Worm (Caenorhabditis elegans): Measurements from ENCODE around the gene C49F8.3.

C49F8.3 gene

DNA sequence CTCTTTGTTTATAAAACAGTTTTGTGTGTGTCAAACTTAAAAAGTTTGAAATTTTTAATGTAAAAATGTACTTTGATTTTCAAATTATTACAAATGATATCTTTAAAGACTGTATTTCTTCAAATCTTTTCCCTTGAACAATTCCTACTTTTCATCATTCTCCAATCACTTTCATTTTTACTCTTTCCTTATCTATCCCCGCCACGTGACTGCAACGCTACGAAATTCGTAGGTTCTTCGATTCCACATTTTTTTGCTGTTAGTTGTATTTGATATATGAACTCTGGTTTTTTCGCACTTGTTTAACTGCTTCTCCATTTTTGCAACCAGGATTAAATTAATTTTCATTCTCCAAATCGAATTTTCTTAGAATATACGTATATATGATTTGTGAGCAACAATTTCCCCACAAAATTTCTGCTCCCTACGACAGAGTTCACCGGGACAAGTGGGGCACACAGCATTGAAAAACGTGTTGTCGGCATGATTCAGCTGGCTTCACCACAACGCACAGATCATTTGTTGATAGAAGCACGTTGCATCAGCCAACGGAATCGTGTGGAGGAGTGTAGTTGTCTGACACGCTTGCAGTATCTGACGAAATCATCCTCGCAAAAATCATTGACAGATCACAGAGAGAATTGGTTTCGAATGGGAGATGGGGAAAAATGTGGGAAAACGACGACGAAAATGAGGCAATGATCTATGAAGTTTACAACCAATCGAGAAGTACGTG, 32.5 kb downstream of the C49F8.3 start (continued):
- TF ChIP-seq daf-16 (GFP tag; optimal IDR thresholded peaks at IDR 0.05) (peak in 1 of 2 experiments; percentile 21), daf-16 (tag; optimal IDR thresholded peaks at IDR 0.05) (peak; percentile 61)

DNA sequence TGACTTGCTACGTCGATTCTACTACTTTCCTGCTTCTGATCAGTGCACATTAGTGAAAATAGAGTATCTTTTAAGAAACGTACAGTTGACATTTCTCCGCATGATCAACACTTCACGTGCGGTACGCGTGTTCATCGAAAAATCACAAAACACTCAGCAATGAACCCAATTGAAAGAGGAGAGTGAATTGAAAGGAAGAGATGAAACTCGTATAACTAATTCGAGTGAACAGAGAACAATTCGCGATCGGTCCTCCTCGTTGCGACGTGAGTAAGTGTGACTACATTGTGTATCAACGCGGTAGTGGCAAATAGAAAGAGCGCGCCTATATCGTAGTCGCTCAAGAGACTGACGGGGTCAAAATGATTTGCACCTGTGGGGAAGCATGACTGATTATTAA, 33.8 kb downstream of the C49F8.3 start:
- TF ChIP-seq madf-9 (GFP tag; conservative IDR thresholded peaks at IDR 0.05) = no peak
- peak; percentile 97 for TF ChIP-seq dmd-6 (GFP tag; IDR thresholded peaks at IDR 0.05)
- TF ChIP-seq mxl-3 (GFP tag; optimal IDR thresholded peaks at IDR 0.05) = peak; percentile 98
- no peak for TF ChIP-seq ama-1 (optimal IDR thresholded peaks at IDR 0.05)
- TF ChIP-seq duxl-1 (tag; optimal IDR thresholded peaks at IDR 0.05; ENCODE audit: poor library complexity) = peak; percentile 28
- peak; percentile 79 for TF ChIP-seq nhr-77 (tag; optimal IDR thresholded peaks at IDR 0.05)
- TF ChIP-seq gei-8 (GFP tag; optimal IDR thresholded peaks at IDR 0.05) = peak; percentile 65
- 0 out of 2 replicates have a peak, but pooled peaks have one; percentile 30 for TF ChIP-seq lin-29 (GFP tag; IDR thresholded peaks at IDR 0.05)
- TF ChIP-seq lin-38 (GFP tag; IDR thresholded peaks at IDR 0.05) = no peak
- peak; percentile 92 for TF ChIP-seq nhr-28 (tag; optimal IDR thresholded peaks at IDR 0.05)
- no peak for TF ChIP-seq skn-1 (tag; optimal IDR thresholded peaks at IDR 0.05)
- peak; percentile 15; the same call in 1 of the 2 replicates for TF ChIP-seq hmg-1.1 (GFP tag; IDR thresholded peaks at IDR 0.05)
- peak; percentile 99 for TF ChIP-seq mxl-2 (GFP tag; conservative IDR thresholded peaks at IDR 0.05)
- no peak for TF ChIP-seq T20F7.1 (GFP tag; optimal IDR thresholded peaks at IDR 0.05)
- TF ChIP-seq madf-5 (GFP tag; IDR thresholded peaks at IDR 0.05) = no peak
- peak in 1 of 2 experiments; percentile 21 for TF ChIP-seq daf-16 (GFP tag; optimal IDR thresholded peaks at IDR 0.05)
- peak; percentile 76 for TF ChIP-seq daf-16 (tag; optimal IDR thresholded peaks at IDR 0.05)
- TF ChIP-seq vab-7 (GFP tag; IDR thresholded peaks at IDR 0.05) = no peak
- no peak for TF ChIP-seq ceh-32 (tag; optimal IDR thresholded peaks at IDR 0.05; ENCODE audit: poor library complexity)
- TF ChIP-seq ztf-11 (tag; optimal IDR thresholded peaks at IDR 0.05) = no peak
- peak; percentile 54 to 71 for TF ChIP-seq lsy-2 (tag; optimal IDR thresholded peaks at IDR 0.05)
- no peak for TF ChIP-seq ceh-44 (GFP tag; IDR thresholded peaks at IDR 0.05)
- TF ChIP-seq snpc-4 (tag; optimal IDR thresholded peaks at IDR 0.05) = no peak
- TF ChIP-seq arid-1 (GFP tag; conservative IDR thresholded peaks at IDR 0.05) = no peak
- peak; percentile 57 for TF ChIP-seq nhr-11 (tag; optimal IDR thresholded peaks at IDR 0.05)
- peak; percentile 74 for TF ChIP-seq nhr-102 (tag; optimal IDR thresholded peaks at IDR 0.05)
- no peak for TF ChIP-seq pqm-1 (tag; optimal IDR thresholded peaks at IDR 0.05)
- TF ChIP-seq php-3 (GFP tag; IDR thresholded peaks at IDR 0.05) = 0 out of 2 replicates have a peak, but pooled peaks have one; percentile 36
- TF ChIP-seq ceh-28 (tag; optimal IDR thresholded peaks at IDR 0.05) = no peak
- TF ChIP-seq hlh-11 (tag; optimal IDR thresholded peaks at IDR 0.05) = peak; percentile 92
- peak; percentile 97 for TF ChIP-seq aha-1 (tag)
- 0 out of 2 replicates have a peak, but pooled peaks have one; percentile 28 for TF ChIP-seq saeg-2 (GFP tag; IDR thresholded peaks at IDR 0.05)
- 0 out of 2 replicates have a peak, but pooled peaks have one; percentile 6 for TF ChIP-seq nhr-41 (GFP tag; IDR thresholded peaks at IDR 0.05)
- TF ChIP-seq dve-1 (tag; optimal IDR thresholded peaks at IDR 0.05; ENCODE audit: insufficient read depth) = peak; percentile 90
- peak; percentile 55 for TF ChIP-seq nhr-6 (tag; optimal IDR thresholded peaks at IDR 0.05)
- TF ChIP-seq lin-15B (tag; optimal IDR thresholded peaks at IDR 0.05) = no peak
- TF ChIP-seq zfp-2 (tag; optimal IDR thresholded peaks at IDR 0.05) = no peak
- no peak for TF ChIP-seq lim-7 (GFP tag; IDR thresholded peaks at IDR 0.05)
- peak; percentile 96 for TF ChIP-seq nhr-48 (tag; optimal IDR thresholded peaks at IDR 0.05)
- TF ChIP-seq cey-2 (tag; optimal IDR thresholded peaks at IDR 0.05; ENCODE audit: borderline replicate concordance, insufficient read depth) = peak; percentile 28
- TF ChIP-seq unc-62 (GFP tag; optimal IDR thresholded peaks at IDR 0.05 in 1 of 2) = peak in 1 of 2 experiments; percentile 85
- TF ChIP-seq unc-62 (tag; optimal IDR thresholded peaks at IDR 0.05) = no peak
- peak; percentile 39 to 85 for TF ChIP-seq mdl-1 (tag; optimal IDR thresholded peaks at IDR 0.05)
- TF ChIP-seq zip-2 (tag; optimal IDR thresholded peaks at IDR 0.05) = no peak
- peak; percentile 40 for TF ChIP-seq mes-2 (tag; optimal IDR thresholded peaks at IDR 0.05; ENCODE audit: poor library complexity, severe bottlenecking)
- TF ChIP-seq T26A8.4 (GFP tag; IDR thresholded peaks at IDR 0.05) = peak; percentile 52
- TF ChIP-seq lin-1 (GFP tag; IDR thresholded peaks at IDR 0.05) = 0 out of 2 replicates have a peak, but pooled peaks have one; percentile 21

Data from whole organism, L4 larva.